Fruit fly (Drosophila melanogaster) whole organism, adult: ENCODE data around the gene CG31342.

Experiments
- CG11617 ChIP-seq: fragments of 200-800 bp; sonication (Bioruptor generic); optimal IDR thresholded peaks from 2 replicates; lab custom pipeline; 2017; ENCODE audit warnings: mild to moderate bottlenecking, missing biosample characterization, missing genetic modification reagents, missing genetic modification characterization
- CG12768 ChIP-seq: fragments of 200-800 bp; sonication (Bioruptor generic); optimal IDR thresholded peaks from 2 replicates; lab custom pipeline; 2017; ENCODE audit warnings: missing biosample characterization, missing genetic modification characterization, mild to moderate bottlenecking, moderate library complexity, missing genetic modification reagents
- CG14711 ChIP-seq: fragments of 200-800 bp; sonication (Bioruptor generic); optimal IDR thresholded peaks from 2 replicates; lab custom pipeline; 2018; ENCODE audit warnings: missing biosample characterization, mild to moderate bottlenecking, missing genetic modification characterization, moderate library complexity
- CG1620 ChIP-seq: fragments of 200-800 bp; sonication (Bioruptor generic); optimal IDR thresholded peaks from 2 replicates; lab custom pipeline; 2016; ENCODE audit warnings: missing biosample characterization, missing genetic modification characterization
- CG33017 ChIP-seq: fragments of 200-800 bp; sonication (Bioruptor generic); optimal IDR thresholded peaks from 2 replicates; lab custom pipeline; 2018; ENCODE audit warnings: missing biosample characterization, mild to moderate bottlenecking, missing genetic modification characterization, moderate library complexity
- CG5204 ChIP-seq: fragments of 200-800 bp; sonication (Bioruptor generic); optimal IDR thresholded peaks from 2 replicates; lab custom pipeline; 2016; ENCODE audit warnings: missing biosample characterization, missing genetic modification characterization
- CG7045 ChIP-seq: fragments of 200-800 bp; sonication (Bioruptor generic); optimal IDR thresholded peaks from 2 replicates; lab custom pipeline; 2017; ENCODE audit warnings: missing biosample characterization, mild to moderate bottlenecking, missing genetic modification characterization
- CG7101 ChIP-seq: fragments of 200-800 bp; sonication (Bioruptor generic); optimal IDR thresholded peaks from 2 replicates; lab custom pipeline; 2018; ENCODE audit warnings: missing biosample characterization, mild to moderate bottlenecking, missing genetic modification characterization, moderate library complexity
- Clk ChIP-seq: fragments of 200-800 bp; sonication (Bioruptor generic); optimal IDR thresholded peaks from 2 replicates; lab custom pipeline; 2017; ENCODE audit warnings: missing biosample characterization, missing genetic modification characterization
- Crg-1 ChIP-seq: fragments of 200-800 bp; sonication (Bioruptor generic); optimal IDR thresholded peaks from 2 replicates; lab custom pipeline; 2016; ENCODE audit warnings: missing biosample characterization, missing genetic modification characterization
- Hr96 ChIP-seq: fragments of 200-800 bp; sonication (Bioruptor generic); optimal IDR thresholded peaks from 2 replicates; lab custom pipeline; 2016; ENCODE audit warnings: missing biosample characterization, missing genetic modification characterization
- Mnt ChIP-seq: fragments of 200-800 bp; sonication (Bioruptor generic); optimal IDR thresholded peaks from 2 replicates; lab custom pipeline; 2016; ENCODE audit warnings: missing biosample characterization, mild to moderate bottlenecking, missing genetic modification characterization
- bab1 ChIP-seq: fragments of 200-800 bp; sonication (Bioruptor generic); optimal IDR thresholded peaks from 3 replicates; lab custom pipeline; 2019; ENCODE audit warnings: missing biosample characterization, mild to moderate bottlenecking, missing genetic modification characterization, moderate library complexity
- cic ChIP-seq: fragments of 200-800 bp; sonication (Bioruptor generic); optimal IDR thresholded peaks from 2 replicates; lab custom pipeline; 2017; ENCODE audit warnings: missing biosample characterization, mild to moderate bottlenecking, missing genetic modification characterization, moderate library complexity
- cnc ChIP-seq, 2 experiments: fragments of >200 bp; optimal IDR thresholded peaks; 2 replicates each; lab custom pipeline; 2017
- kay ChIP-seq: fragments of 200-800 bp; sonication (Bioruptor generic); peaks from one replicate; lab custom pipeline; 2016; ENCODE audit warnings: missing biosample characterization, missing genetic modification characterization, borderline replicate concordance
- ovo ChIP-seq: fragments of 200-800 bp; sonication (Bioruptor generic); optimal IDR thresholded peaks from 2 replicates; lab custom pipeline; 2016; ENCODE audit warnings: missing biosample characterization, missing genetic modification characterization
- pad ChIP-seq: fragments of 200-800 bp; sonication (Bioruptor generic); optimal IDR thresholded peaks from 3 replicates; lab custom pipeline; 2017; ENCODE audit warnings: missing biosample characterization, missing genetic modification characterization, mild to moderate bottlenecking, moderate library complexity, missing genetic modification reagents
- tj ChIP-seq: fragments of 200-800 bp; sonication (Bioruptor generic); optimal IDR thresholded peaks from 3 replicates; lab custom pipeline; 2017; ENCODE audit warnings: missing biosample characterization, mild to moderate bottlenecking, missing genetic modification characterization, moderate library complexity
- toe ChIP-seq: fragments of 200-800 bp; sonication (Bioruptor generic); optimal IDR thresholded peaks from 2 replicates; lab custom pipeline; 2016; ENCODE audit warnings: missing biosample characterization, missing genetic modification characterization

The CG31342 gene

DNA sequence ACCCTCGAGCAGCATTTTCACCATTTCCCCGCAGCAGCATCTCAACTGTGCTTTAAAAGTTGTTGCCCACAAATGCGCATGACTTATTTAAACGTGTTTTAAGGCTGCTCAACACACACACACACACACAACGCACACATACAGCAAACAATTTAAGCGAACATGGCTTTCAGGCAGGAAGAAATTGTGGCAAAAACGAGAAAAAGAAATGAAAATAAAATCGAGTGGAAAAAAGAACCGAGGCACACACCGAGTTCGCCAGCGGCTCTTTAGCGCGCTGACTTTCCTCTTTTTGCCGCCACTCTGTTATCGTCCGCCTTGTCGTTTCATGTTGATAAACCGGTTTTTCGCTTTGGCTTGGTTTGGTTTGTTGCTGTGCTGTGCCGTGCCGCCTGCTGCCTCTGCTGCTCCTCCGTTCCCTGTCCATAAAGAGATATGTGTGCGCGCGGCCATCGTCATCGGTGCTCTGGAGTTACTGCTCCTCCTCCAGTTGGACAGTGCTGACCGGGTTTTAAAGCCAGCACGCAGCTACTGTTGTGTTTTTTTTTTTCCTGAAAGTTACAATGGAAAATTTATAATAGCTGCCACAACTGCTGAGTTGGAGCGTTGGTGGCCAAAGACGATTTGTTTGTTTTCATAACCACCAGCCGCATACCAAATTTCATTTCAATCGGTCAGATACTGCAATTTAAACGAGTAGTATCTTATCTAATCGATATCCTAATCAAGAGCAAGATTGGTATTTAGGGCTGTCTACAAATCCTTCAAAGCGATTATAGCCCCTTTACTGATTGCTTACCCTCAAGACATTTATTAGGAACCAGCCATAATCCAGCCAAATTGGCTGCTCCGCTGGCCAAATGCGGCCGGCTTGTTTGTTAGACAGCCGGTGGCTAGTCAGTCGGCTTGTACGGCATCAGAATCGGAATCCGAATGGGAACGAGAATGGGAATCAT is 30.2 kb downstream of the CG31342 start:
- TF ChIP-seq kay (GFP tag; lab: Kevin White, UChicago) (peak; percentile 67), ovo (peak; percentile 15), CG1620 (no peak), CG7101 (no peak), CG11617 (GFP tag; lab: Kevin White, UChicago) (no peak), cnc (optimal IDR thresholded peaks at IDR 0.05; lab: Kevin White, UChicago) (no peak), CG5204 (no peak), CG12768 (GFP tag; lab: Kevin White, UChicago) (peak; percentile 21), toe (GFP tag; lab: Kevin White, UChicago) (no peak), CG7045 (GFP tag; lab: Kevin White, UChicago) (no peak), Hr96 (GFP tag; lab: Kevin White, UChicago) (no peak)

dm6 chr3R:13017623-13018036 is 31.8 kb downstream of the CG31342 start:
- TF ChIP-seq kay (GFP tag; lab: Kevin White, UChicago): peak; percentile 91
- TF ChIP-seq tj (GFP tag; lab: Kevin White, UChicago): peak; percentile 40
- TF ChIP-seq Mnt (GFP tag; lab: Kevin White, UChicago): peak; percentile 65
- TF ChIP-seq CG12768 (GFP tag; lab: Kevin White, UChicago): peak; percentile 47
- peak; percentile 8 for TF ChIP-seq CG11617 (GFP tag; lab: Kevin White, UChicago)
- peak; percentile 90 for TF ChIP-seq cic (GFP tag; lab: Kevin White, UChicago)
- no peak for TF ChIP-seq CG33017
- no peak for TF ChIP-seq Hr96 (GFP tag; lab: Kevin White, UChicago)

- TF ChIP-seq cnc (optimal IDR thresholded peaks at IDR 0.05; lab: Kevin White, UChicago) (no peak), Mnt (GFP tag; lab: Kevin White, UChicago) (peak; percentile 36), CG12768 (GFP tag; lab: Kevin White, UChicago) (no peak), Crg-1 (GFP tag; lab: Kevin White, UChicago) (no peak), CG7101 (no peak), CG33017 (peak; percentile 19), ovo (peak; percentile 5), CG5204 (no peak), pad (no peak), Hr96 (GFP tag; lab: Kevin White, UChicago) (no peak), CG14711 (tag; lab: Kevin White, UChicago) (no peak), kay (GFP tag; lab: Kevin White, UChicago) (no peak), CG7045 (GFP tag; lab: Kevin White, UChicago) (no peak), bab1 (GFP tag; lab: Kevin White, UChicago) (no peak), toe (GFP tag; lab: Kevin White, UChicago) (no peak), CG1620 (no peak), Clk (GFP tag; lab: Kevin White, UChicago) (no peak), cic (GFP tag; lab: Kevin White, UChicago) (peak; percentile 42), tj (GFP tag; lab: Kevin White, UChicago) (no peak), CG11617 (GFP tag; lab: Kevin White, UChicago) (no peak)
Observed at dm6 chr3R:13018284-13018900, 32.6 kb downstream of the CG31342 start.

DNA sequence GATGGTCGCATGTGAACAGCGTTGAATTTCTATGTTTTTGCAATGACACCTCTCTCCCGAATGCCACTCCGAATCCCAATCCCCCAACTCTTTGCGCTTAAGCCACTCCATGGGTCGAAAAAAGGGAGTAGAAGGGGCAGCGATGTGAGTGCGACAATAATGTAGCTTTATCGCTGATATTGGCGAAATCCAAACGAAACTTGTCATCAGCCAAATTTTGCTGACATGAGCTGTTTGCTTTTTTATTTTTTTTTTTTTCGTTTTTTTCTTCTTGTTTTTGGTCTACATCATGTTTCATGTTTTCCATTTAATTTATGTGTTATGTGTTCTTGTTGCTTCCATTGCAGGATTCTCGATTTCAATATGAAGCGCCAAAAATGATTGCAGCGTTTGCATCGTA is 33.2 kb downstream of the CG31342 start:
- TF ChIP-seq ovo (no peak), cic (GFP tag; lab: Kevin White, UChicago) (no peak), tj (GFP tag; lab: Kevin White, UChicago) (peak; percentile 99)

DNA sequence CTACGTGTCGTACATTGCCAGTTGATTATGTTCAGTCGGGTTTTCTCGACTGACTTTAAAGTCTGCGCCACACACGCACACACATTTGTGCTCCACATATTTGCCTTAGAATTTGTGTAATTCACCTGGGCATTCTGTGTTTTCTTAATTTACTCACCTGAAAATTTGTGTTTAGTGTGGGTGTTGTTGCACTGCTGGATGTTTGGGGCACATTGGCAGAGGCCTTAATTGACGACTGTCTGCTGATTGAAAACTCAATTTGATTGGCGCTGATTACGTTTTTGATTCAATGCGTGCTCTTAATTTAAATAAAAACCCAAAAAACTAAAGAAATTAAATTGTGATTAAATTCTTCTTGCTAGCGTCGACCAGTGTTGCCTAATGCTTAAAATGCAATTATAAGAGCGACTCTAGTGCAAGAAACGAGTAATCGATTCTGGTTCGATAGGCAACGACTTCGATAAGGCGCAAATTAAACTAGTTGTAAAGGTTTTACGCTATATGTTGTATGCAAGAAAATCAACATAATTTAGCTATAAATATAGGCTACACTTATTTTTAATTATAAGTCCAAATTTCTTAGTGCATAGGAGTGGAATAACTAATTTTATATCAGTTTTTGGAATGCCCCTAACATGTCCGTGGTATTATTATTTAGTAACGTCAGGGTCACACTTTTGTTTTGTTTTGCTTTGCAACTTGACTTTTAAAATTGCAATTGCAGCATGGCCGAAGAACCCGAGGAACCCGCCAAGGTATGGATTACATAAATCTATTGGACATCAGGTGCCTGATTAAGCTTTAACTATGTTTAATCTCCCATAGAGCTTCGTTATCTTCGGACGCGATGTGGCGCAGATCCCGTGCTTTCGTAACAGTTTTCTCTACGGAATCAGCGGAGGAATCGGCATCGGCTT is 44.7 kb downstream of the CG31342 start, which contains the start of the genes CG46281 and CG46280:
Gene CG46281, minus strand, starts transcription at position 51 of the 917 bp plus-strand sequence.
Gene CG46280, minus strand, starts transcription at position 403 of the 917 bp plus-strand sequence.
- TF ChIP-seq cnc (optimal IDR thresholded peaks at IDR 0.05; lab: Kevin White, UChicago) (no peak), pad (peak; percentile 33), bab1 (GFP tag; lab: Kevin White, UChicago) (peak; percentile 44), kay (GFP tag; lab: Kevin White, UChicago) (peak; percentile 85), Clk (GFP tag; lab: Kevin White, UChicago) (no peak), CG11617 (GFP tag; lab: Kevin White, UChicago) (peak; percentile 46), Hr96 (GFP tag; lab: Kevin White, UChicago) (no peak), CG7101 (peak; percentile 42), CG7045 (GFP tag; lab: Kevin White, UChicago) (peak; percentile 1), CG1620 (peak; percentile 49), cic (GFP tag; lab: Kevin White, UChicago) (peak; percentile 8), Crg-1 (GFP tag; lab: Kevin White, UChicago) (peak; percentile 32), ovo (no peak), tj (GFP tag; lab: Kevin White, UChicago) (peak; percentile 23), toe (GFP tag; lab: Kevin White, UChicago) (no peak), CG14711 (tag; lab: Kevin White, UChicago) (peak; percentile 59), CG5204 (no peak), Mnt (GFP tag; lab: Kevin White, UChicago) (peak; percentile 58), CG12768 (GFP tag; lab: Kevin White, UChicago) (peak; percentile 31), CG33017 (no peak)
